Worm (Caenorhabditis elegans): Measurements from ENCODE around the gene smf-2.

Gene smf-2

ce11 chrX:6744978-6745377 is 26.5 kb upstream of the smf-2 start (continued):
- TF ChIP-seq nhr-12 (tag; optimal IDR thresholded peaks at IDR 0.05) (no peak), mef-2 (tag; optimal IDR thresholded peaks at IDR 0.05) (no peak), dsc-1 (tag; optimal IDR thresholded peaks at IDR 0.05) (no peak), ets-5 (GFP tag; IDR thresholded peaks at IDR 0.05) (no peak), C16A3.4 (tag; optimal IDR thresholded peaks at IDR 0.05) (no peak), lin-39 (tag; optimal IDR thresholded peaks at IDR 0.05) (no peak), nhr-90 (tag; optimal IDR thresholded peaks at IDR 0.05; ENCODE audit: poor library complexity) (no peak), egl-13 (tag; optimal IDR thresholded peaks at IDR 0.05) (peak; percentile 31), efl-1 (optimal IDR thresholded peaks at IDR 0.05) (no peak), efl-1 (GFP tag; optimal IDR thresholded peaks at IDR 0.05 in 1 of 2) (no peak), sptf-1 (tag; optimal IDR thresholded peaks at IDR 0.05) (no peak), ztf-4 (tag; optimal IDR thresholded peaks at IDR 0.05) (no peak), vab-15 (tag; optimal IDR thresholded peaks at IDR 0.05) (no peak), ceh-82 (tag; optimal IDR thresholded peaks at IDR 0.05) (peak in 1 of 3 experiments; percentile 27), grh-1 (GFP tag; IDR thresholded peaks at IDR 0.05) (no peak), fkh-8 (tag; optimal IDR thresholded peaks at IDR 0.05) (peak; percentile 7), hlh-4 (tag; optimal IDR thresholded peaks at IDR 0.05) (no peak), sox-4 (tag; optimal IDR thresholded peaks at IDR 0.05) (no peak), mab-9 (GFP tag; IDR thresholded peaks at IDR 0.05) (0 out of 2 replicates have a peak, but pooled peaks have one; percentile 41), nhr-47 (tag; optimal IDR thresholded peaks at IDR 0.05) (no peak), unc-86 (tag; optimal IDR thresholded peaks at IDR 0.05) (peak; percentile 33), ceh-63 (GFP tag; optimal IDR thresholded peaks at IDR 0.05) (no peak), Y116A8C.19 (tag; optimal IDR thresholded peaks at IDR 0.05; ENCODE audit: borderline replicate concordance) (no peak), fkh-10 (GFP tag; optimal IDR thresholded peaks at IDR 0.05) (peak; percentile 82), tbx-2 (tag; optimal IDR thresholded peaks at IDR 0.05) (no peak), ztf-11 (tag; optimal IDR thresholded peaks at IDR 0.05) (no peak), rnt-1 (tag; optimal IDR thresholded peaks at IDR 0.05) (peak; percentile 7), isw-1 (GFP tag; IDR thresholded peaks at IDR 0.05) (no peak), unc-130 (tag; optimal IDR thresholded peaks at IDR 0.05) (no peak), zag-1 (tag; optimal IDR thresholded peaks at IDR 0.05) (no peak), nhr-76 (tag; optimal IDR thresholded peaks at IDR 0.05) (no peak), mep-1 (tag; optimal IDR thresholded peaks at IDR 0.05) (peak; percentile 20), xbp-1 (tag; optimal IDR thresholded peaks at IDR 0.05) (no peak)

- TF ChIP-seq C16A3.4 (tag; optimal IDR thresholded peaks at IDR 0.05) (peak; percentile 36), tlp-1 (tag; optimal IDR thresholded peaks at IDR 0.05) (peak; percentile 39), blmp-1 (tag; optimal IDR thresholded peaks at IDR 0.05) (peak; percentile 61), nhr-76 (tag; optimal IDR thresholded peaks at IDR 0.05) (no peak), nhr-90 (tag; optimal IDR thresholded peaks at IDR 0.05; ENCODE audit: poor library complexity) (peak; percentile 37), elt-3 (tag; optimal IDR thresholded peaks at IDR 0.05) (peak in 5 of 6 experiments; percentile 64 to 94 (median 75)), nhr-20 (tag; optimal IDR thresholded peaks at IDR 0.05) (peak; percentile 6), efl-1 (optimal IDR thresholded peaks at IDR 0.05) (no peak), efl-1 (GFP tag; optimal IDR thresholded peaks at IDR 0.05 in 1 of 2) (peak in 1 of 2 experiments; percentile 6), pqm-1 (tag; optimal IDR thresholded peaks at IDR 0.05) (peak; percentile 24), lin-39 (tag; optimal IDR thresholded peaks at IDR 0.05) (no peak), nhr-71 (tag; optimal IDR thresholded peaks at IDR 0.05) (no peak), elt-2 (tag; optimal IDR thresholded peaks at IDR 0.05) (peak; percentile 62), lin-35 (GFP tag; optimal IDR thresholded peaks at IDR 0.05) (peak in 1 of 2 experiments; percentile 56)
Observed at ce11 chrX:6744537-6744936, 26.0 kb upstream of the smf-2 start.

- TF ChIP-seq aha-1 (tag; optimal IDR thresholded peaks at IDR 0.05) (peak; percentile 56), jun-1 (tag; optimal IDR thresholded peaks at IDR 0.05) (peak; percentile 85), aly-2 (tag; optimal IDR thresholded peaks at IDR 0.05) (no peak), hlh-4 (tag; optimal IDR thresholded peaks at IDR 0.05) (no peak), nhr-12 (tag; optimal IDR thresholded peaks at IDR 0.05) (no peak), mep-1 (tag; optimal IDR thresholded peaks at IDR 0.05) (peak; percentile 91), fkh-10 (GFP tag; optimal IDR thresholded peaks at IDR 0.05) (no peak), F16B12.6 (tag; optimal IDR thresholded peaks at IDR 0.05) (no peak), ceh-63 (GFP tag; optimal IDR thresholded peaks at IDR 0.05) (no peak), hpl-2 (GFP tag; optimal IDR thresholded peaks at IDR 0.05) (peak; percentile 79), nhr-85 (tag) (peak; percentile 100), xbp-1 (tag; optimal IDR thresholded peaks at IDR 0.05) (peak; percentile 90), lsy-2 (tag; optimal IDR thresholded peaks at IDR 0.05) (peak; percentile 84 to 85), lin-39 (tag; optimal IDR thresholded peaks at IDR 0.05) (peak; percentile 89), ceh-8 (GFP tag; optimal IDR thresholded peaks at IDR 0.05) (peak; percentile 11), egl-13 (tag; optimal IDR thresholded peaks at IDR 0.05) (peak; percentile 61), snu-23 (GFP tag; optimal IDR thresholded peaks at IDR 0.05) (peak; percentile 99), mab-9 (GFP tag; IDR thresholded peaks at IDR 0.05) (peak; percentile 60), nhr-28 (tag; optimal IDR thresholded peaks at IDR 0.05) (peak; percentile 31)
Observed at ce11 chrX:6743853-6744346, 25.4 kb upstream of the smf-2 start.
